Worm (Caenorhabditis elegans) whole organism, dauer: Measurements from ENCODE around the gene C15H9.4.

Source experiments
- unc-62 ChIP-seq: sonication (generic microtip); optimal IDR thresholded peaks from 2 replicates; lab custom pipeline; 2017; ENCODE audit warnings: missing biosample characterization, missing genetic modification reagents, missing genetic modification characterization

The C15H9.4 gene

ce11 chrX:6129277-6129676 is 31.8 kb downstream of the C15H9.4 start:
- no peak for TF ChIP-seq unc-62 (GFP tag; lab: Kevin White, UChicago)

ce11 chrX:6134423-6134822 is 37.0 kb downstream of the C15H9.4 start:
- TF ChIP-seq unc-62 (GFP tag; lab: Kevin White, UChicago): no peak

- no peak for TF ChIP-seq unc-62 (GFP tag; lab: Kevin White, UChicago)
These were observed 40.8 kb downstream of the C15H9.4 start, which contains the start of gene Y72A10A.1 for ce11 chrX:6138243-6138642. Gene Y72A10A.1 (minus strand): TSS chrX:6138343.

- no peak for TF ChIP-seq unc-62 (GFP tag; lab: Kevin White, UChicago)
These were observed 48.5 kb downstream of the C15H9.4 start for ce11 chrX:6145921-6146320.

- no peak for TF ChIP-seq unc-62 (GFP tag; lab: Kevin White, UChicago)
These were observed 53.0 kb downstream of the C15H9.4 start, which contains the start of gene tag-275 for ce11 chrX:6150449-6150848. Gene tag-275 (minus strand): TSS chrX:6150549.

ce11 chrX:6150949-6151519 is 53.6 kb downstream of the C15H9.4 start:
- no peak for TF ChIP-seq unc-62 (GFP tag; lab: Kevin White, UChicago)

ce11 chrX:6155436-6155835 is 58.0 kb downstream of the C15H9.4 start:
- TF ChIP-seq unc-62 (GFP tag; lab: Kevin White, UChicago): no peak
